Fruit fly (Drosophila melanogaster) whole organism, embryonic: ENCODE results near the gene CG5157.

Experiments
- Blimp-1 ChIP-seq: fragments of 200-800 bp; sonication (Bioruptor generic); optimal IDR thresholded peaks from 3 replicates; lab custom pipeline; 2018; ENCODE audit warnings: missing biosample characterization, missing genetic modification characterization, mild to moderate bottlenecking, moderate library complexity, missing genetic modification reagents
- BtbVII ChIP-seq: fragments of 200-800 bp; sonication (Bioruptor generic); optimal IDR thresholded peaks from 3 replicates; lab custom pipeline; 2017; ENCODE audit warnings: missing biosample characterization, mild to moderate bottlenecking, missing genetic modification characterization
- CG10209 ChIP-seq: fragments of 200-800 bp; sonication (Bioruptor generic); optimal IDR thresholded peaks from 3 replicates; lab custom pipeline; 2017; ENCODE audit warnings: missing biosample characterization, mild to moderate bottlenecking, missing genetic modification characterization, missing genetic modification reagents
- CG10654 ChIP-seq: fragments of 200-800 bp; sonication (Bioruptor generic); optimal IDR thresholded peaks from 2 replicates; lab custom pipeline; 2016; ENCODE audit warnings: missing biosample characterization, missing genetic modification characterization
- CG10959 ChIP-seq: fragments of 200-800 bp; sonication (Bioruptor generic); IDR thresholded peaks from 2 replicates; pipeline ENCODE4 v1.3.6; 2022; ENCODE audit warnings: missing biosample characterization, missing genetic modification characterization
- CG11696 ChIP-seq: fragments of 200-800 bp; sonication (Bioruptor generic); IDR thresholded peaks from 2 replicates; pipeline ENCODE4 v1.3.6; 2022; ENCODE audit warnings: missing biosample characterization, missing genetic modification characterization
- CG13287 ChIP-seq: fragments of 200-800 bp; sonication (Bioruptor generic); IDR thresholded peaks from 2 replicates; pipeline ENCODE4 v1.3.6; 2022; ENCODE audit warnings: missing biosample characterization, missing genetic modification characterization; ENCODE audit not compliant: partially characterized antibody
- CG14014 ChIP-seq: fragments of 200-800 bp; sonication (Bioruptor generic); IDR thresholded peaks from 2 replicates; pipeline ENCODE4 v1.3.6; 2022; ENCODE audit warnings: missing biosample characterization, missing genetic modification characterization
- CG15073 ChIP-seq: fragments of 200-800 bp; sonication (Bioruptor generic); optimal IDR thresholded peaks from 2 replicates; lab custom pipeline; 2016; ENCODE audit warnings: missing biosample characterization, missing genetic modification characterization
- CG15696 ChIP-seq: fragments of 200-800 bp; sonication (Bioruptor generic); optimal IDR thresholded peaks from 2 replicates; lab custom pipeline; 2019; ENCODE audit warnings: missing biosample characterization, mild to moderate bottlenecking, missing genetic modification characterization, moderate library complexity
- CG16813 ChIP-seq: fragments of 200-800 bp; sonication (Bioruptor generic); IDR thresholded peaks from 3 replicates; pipeline ENCODE4 v1.3.6; 2022; ENCODE audit warnings: missing biosample characterization, missing genetic modification characterization; ENCODE audit not compliant: partially characterized antibody
- CG17385 ChIP-seq: fragments of 200-800 bp; sonication (Bioruptor generic); optimal IDR thresholded peaks from 3 replicates; lab custom pipeline; 2018; ENCODE audit warnings: missing biosample characterization, mild to moderate bottlenecking, missing genetic modification characterization
- CG17802 ChIP-seq: fragments of 200-800 bp; sonication (Bioruptor generic); optimal IDR thresholded peaks from 2 replicates; lab custom pipeline; 2018; ENCODE audit warnings: missing biosample characterization, mild to moderate bottlenecking, missing genetic modification characterization, moderate library complexity
- CG18011 ChIP-seq: fragments of 200-800 bp; sonication (Bioruptor generic); optimal IDR thresholded peaks from 2 replicates; lab custom pipeline; 2017; ENCODE audit warnings: missing biosample characterization, missing genetic modification characterization, mild to moderate bottlenecking, moderate library complexity, missing genotype
- CG2889 ChIP-seq: fragments of 200-800 bp; sonication (Bioruptor generic); IDR thresholded peaks from 3 replicates; pipeline ENCODE4 v1.3.6; 2022; ENCODE audit warnings: missing biosample characterization, missing genetic modification characterization
- CG4730 ChIP-seq: fragments of 200-800 bp; sonication (Bioruptor generic); IDR thresholded peaks from 2 replicates; pipeline ENCODE4 v1.3.6; 2022; ENCODE audit warnings: missing biosample characterization, missing genetic modification characterization
- CG5245 ChIP-seq: fragments of 200-800 bp; sonication (Bioruptor generic); optimal IDR thresholded peaks from 3 replicates; lab custom pipeline; 2016; ENCODE audit warnings: missing biosample characterization, missing genetic modification characterization
- CG6272 ChIP-seq: fragments of 200-800 bp; sonication (Bioruptor generic); IDR thresholded peaks from 2 replicates; pipeline ENCODE4 v1.3.6; 2022; ENCODE audit warnings: missing biosample characterization, missing genetic modification characterization
- CG8388 ChIP-seq: fragments of 200-800 bp; sonication (Bioruptor generic); optimal IDR thresholded peaks from 2 replicates; lab custom pipeline; 2019; ENCODE audit warnings: missing biosample characterization, mild to moderate bottlenecking, missing genetic modification characterization, moderate library complexity
- CG9727 ChIP-seq: fragments of 200-800 bp; sonication (Bioruptor generic); optimal IDR thresholded peaks from 3 replicates; lab custom pipeline; 2017; ENCODE audit warnings: missing biosample characterization, mild to moderate bottlenecking, missing genetic modification characterization
- Camta ChIP-seq: fragments of 200-800 bp; sonication (Bioruptor generic); optimal IDR thresholded peaks from 2 replicates; lab custom pipeline; 2016; ENCODE audit warnings: missing biosample characterization, missing genetic modification characterization
- Dip2 ChIP-seq: fragments of 200-800 bp; sonication (Bioruptor generic); IDR thresholded peaks from 2 replicates; pipeline ENCODE4 v1.3.6; 2022; ENCODE audit warnings: missing biosample characterization, missing genetic modification characterization
- HLH3B ChIP-seq: fragments of 200-800 bp; sonication (Bioruptor generic); IDR thresholded peaks from 2 replicates; pipeline ENCODE4 v1.3.6; 2022; ENCODE audit warnings: missing biosample characterization, missing genetic modification characterization
- HLHmδ ChIP-seq: fragments of 200-800 bp; sonication (Bioruptor generic); optimal IDR thresholded peaks from 2 replicates; lab custom pipeline; 2018; ENCODE audit warnings: missing biosample characterization, mild to moderate bottlenecking, missing genetic modification characterization, moderate library complexity
- Hsf ChIP-seq: fragments of 200-800 bp; sonication (Bioruptor generic); optimal IDR thresholded peaks from 3 replicates; lab custom pipeline; 2016; ENCODE audit warnings: missing biosample characterization, missing genetic modification characterization
- Kr ChIP-seq: fragments of 200-800 bp; sonication (Bioruptor generic); optimal IDR thresholded peaks from 2 replicates; lab custom pipeline; 2017; ENCODE audit warnings: missing biosample characterization, mild to moderate bottlenecking, missing genetic modification characterization
- Myb ChIP-seq: fragments of 200-800 bp; sonication (Bioruptor generic); optimal IDR thresholded peaks from 2 replicates; lab custom pipeline; 2016; ENCODE audit warnings: missing biosample characterization, missing genetic modification characterization
- NC2β ChIP-seq: fragments of 200-800 bp; sonication (Bioruptor generic); optimal IDR thresholded peaks from 2 replicates; lab custom pipeline; 2016; ENCODE audit warnings: missing biosample characterization, missing genetic modification characterization
- Opbp ChIP-seq: fragments of 200-800 bp; sonication (Bioruptor generic); IDR thresholded peaks from 3 replicates; pipeline ENCODE4 v1.3.6; 2022; ENCODE audit warnings: missing biosample characterization, missing genetic modification characterization; ENCODE audit not compliant: partially characterized antibody
- PHDP ChIP-seq: fragments of 200-800 bp; sonication (Bioruptor generic); optimal IDR thresholded peaks from 3 replicates; lab custom pipeline; 2018; ENCODE audit warnings: missing biosample characterization, mild to moderate bottlenecking, missing genetic modification characterization, moderate library complexity
- Ssrp ChIP-seq: fragments of 200-800 bp; sonication (Bioruptor generic); optimal IDR thresholded peaks from 2 replicates; lab custom pipeline; 2018; ENCODE audit warnings: missing biosample characterization, mild to moderate bottlenecking, missing genetic modification characterization, moderate library complexity
- TFAM ChIP-seq: fragments of 200-800 bp; sonication (Bioruptor generic); optimal IDR thresholded peaks from 2 replicates; lab custom pipeline; 2017; ENCODE audit warnings: missing biosample characterization, missing genetic modification characterization, inconsistent platforms
- br ChIP-seq: fragments of >200 bp; optimal IDR thresholded peaks from 2 replicates; lab custom pipeline; 2017
- cg ChIP-seq: fragments of 200-800 bp; sonication (Bioruptor generic); optimal IDR thresholded peaks from 3 replicates; lab custom pipeline; 2019; ENCODE audit warnings: missing biosample characterization, mild to moderate bottlenecking, missing genetic modification characterization, moderate library complexity
- ci ChIP-seq: fragments of 200-800 bp; sonication (Bioruptor generic); IDR thresholded peaks from 3 replicates; pipeline ENCODE4 v1.3.6; 2022; ENCODE audit warnings: missing biosample characterization, missing genetic modification characterization
- esg ChIP-seq: fragments of 200-800 bp; sonication (Bioruptor generic); conservative IDR thresholded peaks from 2 replicates; pipeline ENCODE4 v1.3.6; 2022; ENCODE audit warnings: missing biosample characterization, missing genetic modification characterization
- fd3F ChIP-seq: fragments of 200-800 bp; sonication (Bioruptor generic); optimal IDR thresholded peaks from 2 replicates; lab custom pipeline; 2018; ENCODE audit warnings: missing biosample characterization, mild to moderate bottlenecking, missing genetic modification characterization, moderate library complexity
- hbn ChIP-seq: fragments of 200-800 bp; sonication (Bioruptor generic); IDR thresholded peaks from 2 replicates; pipeline ENCODE4 v1.3.6; 2022; ENCODE audit warnings: missing biosample characterization, missing genetic modification characterization; ENCODE audit not compliant: partially characterized antibody
- her ChIP-seq: fragments of 200-800 bp; sonication (Bioruptor generic); optimal IDR thresholded peaks from 2 replicates; lab custom pipeline; 2016; ENCODE audit warnings: missing biosample characterization, missing genetic modification characterization
- mld ChIP-seq: fragments of 200-800 bp; sonication (Bioruptor generic); IDR thresholded peaks from 3 replicates; pipeline ENCODE4 v1.3.6; 2022; ENCODE audit warnings: missing biosample characterization, missing genetic modification characterization; ENCODE audit not compliant: partially characterized antibody
- pan ChIP-seq, 4 experiments: fragments of >200 bp in 3 of 4; fragments of 200-800 bp in 1 of 4; sonication (Bioruptor generic) in 1 of 4; optimal IDR thresholded peaks in 3 of 4; IDR thresholded peaks in 1 of 4; 2 replicates each; pipeline versions ENCODE4 v1.3.6 to Lab custom; 2017 to 2022; ENCODE audit warnings: missing biosample characterization in 2 of 4, missing genetic modification characterization in 2 of 4, mixed read lengths in 1 of 4
- ranshi ChIP-seq: fragments of 200-800 bp; sonication (Bioruptor generic); IDR thresholded peaks from 2 replicates; pipeline ENCODE4 v1.3.6; 2022; ENCODE audit warnings: missing biosample characterization, missing genetic modification characterization
- repo ChIP-seq: fragments of 200-800 bp; sonication (Bioruptor generic); optimal IDR thresholded peaks from 2 replicates; lab custom pipeline; 2016; ENCODE audit warnings: missing biosample characterization, missing genetic modification characterization
- sc ChIP-seq, 3 experiments: fragments of >200 bp in 2 of 3; fragments of 200-800 bp in 1 of 3; sonication (Bioruptor generic) in 1 of 3; optimal IDR thresholded peaks; 2 replicates in 2 of 3; 3 replicates in 1 of 3; lab custom pipeline; 2017; ENCODE audit warnings: mild to moderate bottlenecking in 1 of 3, missing biosample characterization in 1 of 3, missing genetic modification characterization in 1 of 3, missing genetic modification reagents in 1 of 3
- sd ChIP-seq: fragments of 200-800 bp; sonication (Bioruptor generic); optimal IDR thresholded peaks from 3 replicates; lab custom pipeline; 2018; ENCODE audit warnings: missing biosample characterization, mild to moderate bottlenecking, missing genetic modification characterization, moderate library complexity
- tna ChIP-seq: fragments of 200-800 bp; sonication (Bioruptor generic); IDR thresholded peaks from 2 replicates; pipeline ENCODE4 v1.3.6; 2022; ENCODE audit warnings: missing biosample characterization, missing genetic modification characterization; ENCODE audit not compliant: partially characterized antibody
- tup ChIP-seq: fragments of 200-800 bp; sonication (Bioruptor generic); optimal IDR thresholded peaks from 2 replicates; lab custom pipeline; 2016; ENCODE audit warnings: missing biosample characterization, mild to moderate bottlenecking, missing genetic modification characterization, moderate library complexity
- tx ChIP-seq: fragments of 200-800 bp; sonication (Bioruptor generic); optimal IDR thresholded peaks from 2 replicates; lab custom pipeline; 2016; ENCODE audit warnings: missing biosample characterization, missing genetic modification characterization
- usp ChIP-seq: fragments of >200 bp; optimal IDR thresholded peaks from 2 replicates; lab custom pipeline; 2017; ENCODE audit warnings: missing biosample characterization, missing genetic modification characterization
- yki ChIP-seq: fragments of >200 bp; optimal IDR thresholded peaks from 3 replicates; lab custom pipeline; 2018

The CG5157 gene

dm6 chr3L:16090330-16090803, 47.3 kb downstream of the CG5157 start, which contains the start of the genes CG5235 and ClC-c (continued):
- TF ChIP-seq CG8388 (no peak), Camta (GFP tag; lab: Kevin White, UChicago) (no peak), CG10959 (GFP tag; lab: Robert Waterston, UW) (no peak), CG17385 (GFP tag; lab: Kevin White, UChicago) (no peak), CG6272 (GFP tag; lab: Robert Waterston, UW) (no peak), HLHmδ (GFP tag; lab: Kevin White, UChicago) (no peak), Ssrp (no peak), Opbp (GFP tag; lab: Robert Waterston, UW) (peak; percentile 77), Dip2 (GFP tag; lab: Robert Waterston, UW) (no peak), TFAM (no peak), NC2β (GFP tag; lab: Kevin White, UChicago) (no peak), ranshi (GFP tag; lab: Robert Waterston, UW) (no peak), Kr (GFP tag; lab: Kevin White, UChicago) (no peak), CG18011 (GFP tag; lab: Kevin White, UChicago) (no peak), CG17802 (tag; lab: Kevin White, UChicago) (no peak), CG10209 (GFP tag; lab: Kevin White, UChicago) (no peak), tna (GFP tag; lab: Robert Waterston, UW) (peak; percentile 86), CG13287 (GFP tag; lab: Robert Waterston, UW) (peak; percentile 88), BtbVII (no peak), PHDP (tag; lab: Kevin White, UChicago) (no peak), CG16813 (GFP tag; lab: Robert Waterston, UW) (peak; percentile 79), usp (GFP tag; lab: Kevin White, UChicago) (no peak), esg (GFP tag; lab: Robert Waterston, UW) (no peak), ci (GFP tag; lab: Robert Waterston, UW) (peak; percentile 25; the same call in 1 of the 3 replicates), yki (lab: Kevin White, UChicago) (no peak), HLH3B (no peak), tx (no peak), her (GFP tag; lab: Kevin White, UChicago) (peak; percentile 16), Blimp-1 (GFP tag; lab: Kevin White, UChicago) (no peak), CG2889 (no peak), br (lab: Kevin White, UChicago) (no peak), Hsf (GFP tag; lab: Kevin White, UChicago) (no peak), CG4730 (GFP tag; lab: Robert Waterston, UW) (no peak), hbn (peak; percentile 77), repo (GFP tag; lab: Kevin White, UChicago) (no peak), CG5245 (GFP tag; lab: Kevin White, UChicago) (no peak), sc (optimal IDR thresholded peaks at IDR 0.05; lab: Kevin White, UChicago) (no peak), sc (GFP tag; optimal IDR thresholded peaks at IDR 0.05; lab: Kevin White, UChicago) (no peak), tup (GFP tag; lab: Kevin White, UChicago) (no peak), CG10654 (GFP tag; lab: Kevin White, UChicago) (no peak), fd3F (no peak), CG11696 (GFP tag; lab: Robert Waterston, UW) (no peak), Myb (GFP tag; lab: Kevin White, UChicago) (peak; percentile 38), CG15696 (tag; lab: Kevin White, UChicago) (no peak), sd (no peak), cg (GFP tag; lab: Kevin White, UChicago) (peak; percentile 81), mld (GFP tag; lab: Robert Waterston, UW) (peak; percentile 71; the same call in 1 of the 3 replicates), pan (optimal IDR thresholded peaks at IDR 0.05; lab: Kevin White, UChicago) (no peak), pan (GFP tag; optimal IDR thresholded peaks at IDR 0.05 in 1 of 2, IDR thresholded peaks at IDR 0.05 in 1 of 2) (no peak), CG14014 (GFP tag; lab: Robert Waterston, UW) (no peak), CG15073 (GFP tag; lab: Kevin White, UChicago) (no peak), CG9727 (no peak)
